Worm (Caenorhabditis elegans): ENCODE results near the gene erfa-3.

erfa-3 gene

ce11 chrV:11076028-11076402 is 36.9 kb downstream of the erfa-3 start:
- TF ChIP-seq hpl-2 (GFP tag; optimal IDR thresholded peaks at IDR 0.05) (no peak), C16A3.4 (tag; optimal IDR thresholded peaks at IDR 0.05) (no peak), efl-3 (GFP tag; optimal IDR thresholded peaks at IDR 0.05) (no peak), nhr-77 (tag; optimal IDR thresholded peaks at IDR 0.05) (no peak), fkh-4 (tag; optimal IDR thresholded peaks at IDR 0.05; ENCODE audit: borderline replicate concordance) (no peak), nhr-85 (tag) (peak; percentile 41), nhr-76 (tag; optimal IDR thresholded peaks at IDR 0.05) (no peak), unc-98 (GFP tag; IDR thresholded peaks at IDR 0.05) (no peak), nhr-237 (tag; optimal IDR thresholded peaks at IDR 0.05) (no peak), pag-3 (tag; optimal IDR thresholded peaks at IDR 0.05; ENCODE audit: borderline replicate concordance, insufficient read depth) (no peak), ztf-4 (tag; optimal IDR thresholded peaks at IDR 0.05) (peak; percentile 26)

ce11 chrV:11075209-11076027 is 37.5 kb downstream of the erfa-3 start:
- TF ChIP-seq hlh-4 (tag; optimal IDR thresholded peaks at IDR 0.05) (no peak), nhr-12 (tag; optimal IDR thresholded peaks at IDR 0.05) (no peak), sup-37 (GFP tag; optimal IDR thresholded peaks at IDR 0.05) (no peak), ces-1 (GFP tag; optimal IDR thresholded peaks at IDR 0.05) (no peak), unc-62 (GFP tag; optimal IDR thresholded peaks at IDR 0.05) (no peak), snu-23 (GFP tag; optimal IDR thresholded peaks at IDR 0.05) (peak; percentile 45), fkh-8 (tag; optimal IDR thresholded peaks at IDR 0.05) (peak; percentile 2), lin-13 (GFP tag; optimal IDR thresholded peaks at IDR 0.05) (peak; percentile 1), mab-9 (GFP tag; IDR thresholded peaks at IDR 0.05) (no peak), ceh-82 (tag; optimal IDR thresholded peaks at IDR 0.05) (peak in 1 of 3 experiments; percentile 42), nhr-77 (tag; optimal IDR thresholded peaks at IDR 0.05) (no peak), ceh-8 (GFP tag; optimal IDR thresholded peaks at IDR 0.05) (no peak), grh-1 (GFP tag; IDR thresholded peaks at IDR 0.05) (peak; percentile 36; the same call in 1 of the 2 replicates), lin-15B (tag; optimal IDR thresholded peaks at IDR 0.05) (no peak), mdl-1 (tag; optimal IDR thresholded peaks at IDR 0.05) (peak in 1 of 2 experiments; percentile 51), dpl-1 (GFP tag; optimal IDR thresholded peaks at IDR 0.05) (peak in 2 of 3 experiments; percentile 5 to 31), swsn-7 (tag; optimal IDR thresholded peaks at IDR 0.05) (peak; percentile 26), ztf-4 (tag; optimal IDR thresholded peaks at IDR 0.05) (no peak), rnt-1 (tag; optimal IDR thresholded peaks at IDR 0.05) (peak; percentile 22), ztf-11 (tag; optimal IDR thresholded peaks at IDR 0.05) (no peak), tlp-1 (tag; optimal IDR thresholded peaks at IDR 0.05) (no peak), Y116A8C.19 (tag; optimal IDR thresholded peaks at IDR 0.05; ENCODE audit: borderline replicate concordance) (no peak), nhr-28 (tag; optimal IDR thresholded peaks at IDR 0.05) (no peak), F16B12.6 (tag; optimal IDR thresholded peaks at IDR 0.05) (no peak), unc-86 (tag; optimal IDR thresholded peaks at IDR 0.05) (peak; percentile 14), aly-2 (tag; optimal IDR thresholded peaks at IDR 0.05) (no peak), nhr-71 (tag; optimal IDR thresholded peaks at IDR 0.05) (peak; percentile 3), lin-14 (GFP tag; optimal IDR thresholded peaks at IDR 0.05) (peak; percentile 79), snpc-4 (tag; optimal IDR thresholded peaks at IDR 0.05) (peak; percentile 13), egl-27 (tag; optimal IDR thresholded peaks at IDR 0.05) (no peak), lin-35 (GFP tag; optimal IDR thresholded peaks at IDR 0.05) (peak in 1 of 2 experiments; percentile 19), hlh-17 (GFP tag; optimal IDR thresholded peaks at IDR 0.05; ENCODE audit: borderline replicate concordance) (no peak), zip-4 (GFP tag; optimal IDR thresholded peaks at IDR 0.05) (peak; percentile 19), blmp-1 (tag; optimal IDR thresholded peaks at IDR 0.05) (peak; percentile 35), fkh-10 (GFP tag; optimal IDR thresholded peaks at IDR 0.05) (no peak), vab-15 (tag; optimal IDR thresholded peaks at IDR 0.05) (no peak), efl-1 (optimal IDR thresholded peaks at IDR 0.05) (no peak), efl-1 (GFP tag; optimal IDR thresholded peaks at IDR 0.05 in 1 of 2) (peak in 1 of 2 experiments; percentile 67)
